Fruit fly (Drosophila melanogaster) whole organism, embryonic: Measurements from ENCODE around the gene CG5377.

ENCODE experiments used
- Ada2b ChIP-seq: fragments of 200-800 bp; sonication (Bioruptor generic); IDR thresholded peaks from 2 replicates; pipeline ENCODE4 v1.3.6; 2022; ENCODE audit warnings: missing biosample characterization, missing genetic modification characterization
- B-H2 ChIP-seq: fragments of 200-800 bp; sonication (Bioruptor generic); optimal IDR thresholded peaks from 2 replicates; lab custom pipeline; 2018; ENCODE audit warnings: missing biosample characterization, mild to moderate bottlenecking, missing genetic modification characterization
- Bteb2 ChIP-seq: fragments of 200-800 bp; sonication (Bioruptor generic); optimal IDR thresholded peaks from 2 replicates; lab custom pipeline; 2016; ENCODE audit warnings: missing biosample characterization, missing genetic modification characterization
- CG11695 ChIP-seq: fragments of 200-800 bp; sonication (Bioruptor generic); IDR thresholded peaks from 3 replicates; pipeline ENCODE4 v1.3.6; 2022; ENCODE audit warnings: missing biosample characterization, missing genetic modification characterization
- CG12104 ChIP-seq: fragments of 200-800 bp; sonication (Bioruptor generic); optimal IDR thresholded peaks from 3 replicates; lab custom pipeline; 2016; ENCODE audit warnings: missing biosample characterization, missing genetic modification characterization
- CG12219 ChIP-seq: fragments of 200-800 bp; sonication (Bioruptor generic); optimal IDR thresholded peaks from 3 replicates; lab custom pipeline; 2018; ENCODE audit warnings: missing biosample characterization, mild to moderate bottlenecking, missing genetic modification characterization
- CG14710 ChIP-seq: fragments of 200-800 bp; sonication (Bioruptor generic); optimal IDR thresholded peaks from 3 replicates; lab custom pipeline; 2019; ENCODE audit warnings: missing biosample characterization, mild to moderate bottlenecking, missing genetic modification characterization, moderate library complexity
- CG16779 ChIP-seq: fragments of 200-800 bp; sonication (Bioruptor generic); IDR thresholded peaks from 2 replicates; pipeline ENCODE4 v1.3.6; 2022; ENCODE audit warnings: missing biosample characterization, missing genetic modification characterization
- CG17328 ChIP-seq: fragments of 200-800 bp; sonication (Bioruptor generic); IDR thresholded peaks from 2 replicates; pipeline ENCODE4 v1.3.6; 2022; ENCODE audit warnings: missing biosample characterization, missing genetic modification characterization
- CG18262 ChIP-seq: fragments of 200-800 bp; optimal IDR thresholded peaks from 3 replicates; lab custom pipeline; 2019; ENCODE audit warnings: missing biosample characterization, mild to moderate bottlenecking, missing genetic modification characterization, moderate library complexity
- CG18764 ChIP-seq: fragments of 200-800 bp; sonication (Bioruptor generic); optimal IDR thresholded peaks from 3 replicates; lab custom pipeline; 2016; ENCODE audit warnings: missing biosample characterization, missing genetic modification characterization
- CG2129 ChIP-seq: fragments of 200-800 bp; sonication (Bioruptor generic); IDR thresholded peaks from 2 replicates; pipeline ENCODE4 v1.3.6; 2022; ENCODE audit warnings: missing biosample characterization, missing genetic modification characterization; ENCODE audit not compliant: partially characterized antibody
- CG2712 ChIP-seq: fragments of 200-800 bp; optimal IDR thresholded peaks from 3 replicates; lab custom pipeline; 2019; ENCODE audit warnings: missing biosample characterization, mild to moderate bottlenecking, missing genetic modification characterization, moderate library complexity
- CG2889 ChIP-seq: fragments of 200-800 bp; sonication (Bioruptor generic); IDR thresholded peaks from 3 replicates; pipeline ENCODE4 v1.3.6; 2022; ENCODE audit warnings: missing biosample characterization, missing genetic modification characterization
- CG4730 ChIP-seq: fragments of 200-800 bp; sonication (Bioruptor generic); IDR thresholded peaks from 2 replicates; pipeline ENCODE4 v1.3.6; 2022; ENCODE audit warnings: missing biosample characterization, missing genetic modification characterization
- CG6272 ChIP-seq: fragments of 200-800 bp; sonication (Bioruptor generic); IDR thresholded peaks from 2 replicates; pipeline ENCODE4 v1.3.6; 2022; ENCODE audit warnings: missing biosample characterization, missing genetic modification characterization
- CG6854 ChIP-seq: fragments of 200-800 bp; sonication (Bioruptor generic); optimal IDR thresholded peaks from 3 replicates; lab custom pipeline; 2017; ENCODE audit warnings: missing biosample characterization, mild to moderate bottlenecking, missing genetic modification characterization
- CG8765 ChIP-seq: fragments of 200-800 bp; sonication (Bioruptor generic); IDR thresholded peaks from 2 replicates; pipeline ENCODE4 v1.3.6; 2022; ENCODE audit warnings: missing biosample characterization, missing genetic modification characterization
- CG9437 ChIP-seq: fragments of 200-800 bp; sonication (Bioruptor generic); optimal IDR thresholded peaks from 2 replicates; lab custom pipeline; 2018; ENCODE audit warnings: missing biosample characterization, mild to moderate bottlenecking, missing genetic modification characterization
- CkIIα-i1 ChIP-seq: fragments of 200-800 bp; sonication (Bioruptor generic); IDR thresholded peaks from 2 replicates; pipeline ENCODE4 v1.3.6; 2022; ENCODE audit warnings: missing biosample characterization, missing genetic modification characterization
- Dp ChIP-seq: fragments of 200-800 bp; sonication (Bioruptor generic); optimal IDR thresholded peaks from 2 replicates; lab custom pipeline; 2018; ENCODE audit warnings: missing biosample characterization, mild to moderate bottlenecking, missing genetic modification characterization, moderate library complexity
- E2f1 ChIP-seq: fragments of 200-800 bp; sonication (Bioruptor generic); IDR thresholded peaks from 2 replicates; pipeline ENCODE4 v1.3.6; 2022; ENCODE audit warnings: missing biosample characterization, missing genetic modification characterization
- ERR ChIP-seq: fragments of 200-800 bp; sonication (Bioruptor generic); optimal IDR thresholded peaks from 2 replicates; lab custom pipeline; 2016; ENCODE audit warnings: missing biosample characterization, missing genetic modification characterization
- Fer2 ChIP-seq: fragments of 200-800 bp; sonication (Bioruptor generic); optimal IDR thresholded peaks from 2 replicates; lab custom pipeline; 2018; ENCODE audit warnings: missing biosample characterization, mild to moderate bottlenecking, missing genetic modification characterization, moderate library complexity
- Gsc ChIP-seq: fragments of 200-800 bp; sonication (Bioruptor generic); IDR thresholded peaks from 2 replicates; pipeline ENCODE4 v1.3.6; 2022; ENCODE audit warnings: missing biosample characterization, missing genetic modification characterization
- H2.0 ChIP-seq: fragments of 200-800 bp; sonication (Bioruptor generic); IDR thresholded peaks from 2 replicates; pipeline ENCODE4 v1.3.6; 2022; ENCODE audit warnings: missing biosample characterization, missing genetic modification characterization
- HLH54F ChIP-seq: fragments of 200-800 bp; sonication (Bioruptor generic); optimal IDR thresholded peaks from 3 replicates; lab custom pipeline; 2016; ENCODE audit warnings: missing biosample characterization, missing genetic modification characterization
- Hey ChIP-seq: fragments of 200-800 bp; sonication (Bioruptor generic); optimal IDR thresholded peaks from 3 replicates; lab custom pipeline; 2018; ENCODE audit warnings: missing biosample characterization, mild to moderate bottlenecking, missing genetic modification characterization
- Jarid2 ChIP-seq: fragments of 200-800 bp; sonication (Bioruptor generic); optimal IDR thresholded peaks from 3 replicates; lab custom pipeline; 2017; ENCODE audit warnings: mild to moderate bottlenecking, missing biosample characterization, missing genetic modification reagents, missing genetic modification characterization
- Neu2 ChIP-seq: fragments of 200-800 bp; sonication (Bioruptor generic); optimal IDR thresholded peaks from 3 replicates; lab custom pipeline; 2016; ENCODE audit warnings: missing biosample characterization, missing genetic modification characterization, borderline replicate concordance
- Nf-YC ChIP-seq: fragments of 200-800 bp; optimal IDR thresholded peaks from 3 replicates; lab custom pipeline; 2019; ENCODE audit warnings: missing biosample characterization, mild to moderate bottlenecking, missing genetic modification characterization, moderate library complexity
- Rx ChIP-seq: fragments of 200-800 bp; sonication (Bioruptor generic); IDR thresholded peaks from 2 replicates; pipeline ENCODE4 v1.3.6; 2022; ENCODE audit warnings: missing biosample characterization, missing genetic modification characterization
- Sox100B ChIP-seq: fragments of 200-800 bp; sonication (Bioruptor generic); optimal IDR thresholded peaks from 3 replicates; lab custom pipeline; 2018; ENCODE audit warnings: missing biosample characterization, mild to moderate bottlenecking, missing genetic modification characterization
- YL-1 ChIP-seq: fragments of 200-800 bp; sonication (Bioruptor generic); optimal IDR thresholded peaks from 3 replicates; lab custom pipeline; 2017; ENCODE audit warnings: missing biosample characterization, mild to moderate bottlenecking, missing genetic modification characterization
- bbx ChIP-seq: fragments of 200-800 bp; sonication (Bioruptor generic); IDR thresholded peaks from 2 replicates; pipeline ENCODE4 v1.3.6; 2022; ENCODE audit warnings: missing biosample characterization, missing genetic modification characterization; ENCODE audit not compliant: partially characterized antibody
- bigmax ChIP-seq: fragments of 200-800 bp; sonication (Bioruptor generic); optimal IDR thresholded peaks from 2 replicates; lab custom pipeline; 2018; ENCODE audit warnings: missing biosample characterization, mild to moderate bottlenecking, missing genetic modification characterization
- br ChIP-seq: fragments of >200 bp; optimal IDR thresholded peaks from 2 replicates; lab custom pipeline; 2017
- btn ChIP-seq: fragments of 200-800 bp; sonication (Bioruptor generic); optimal IDR thresholded peaks from 2 replicates; lab custom pipeline; 2016; ENCODE audit warnings: missing biosample characterization, missing genetic modification characterization
- cad ChIP-seq: fragments of >200 bp; optimal IDR thresholded peaks from 2 replicates; lab custom pipeline; 2017; ENCODE audit warnings: missing biosample characterization, missing genetic modification characterization
- caup ChIP-seq: fragments of 200-800 bp; sonication (Bioruptor generic); optimal IDR thresholded peaks from 3 replicates; lab custom pipeline; 2017; ENCODE audit warnings: missing biosample characterization, mild to moderate bottlenecking, missing genetic modification characterization, moderate library complexity; ENCODE audit not compliant: severe bottlenecking
- cg ChIP-seq: fragments of 200-800 bp; sonication (Bioruptor generic); optimal IDR thresholded peaks from 3 replicates; lab custom pipeline; 2019; ENCODE audit warnings: missing biosample characterization, mild to moderate bottlenecking, missing genetic modification characterization, moderate library complexity
- chinmo ChIP-seq: fragments of 200-800 bp; sonication (Bioruptor generic); IDR thresholded peaks from 4 replicates; pipeline ENCODE4 v1.3.6; 2022; ENCODE audit warnings: missing biosample characterization, missing genetic modification characterization; ENCODE audit not compliant: partially characterized antibody
- crol ChIP-seq: fragments of 200-800 bp; sonication (Bioruptor generic); IDR thresholded peaks from 2 replicates; pipeline ENCODE4 v1.3.6; 2022; ENCODE audit warnings: missing biosample characterization, missing genetic modification characterization
- da ChIP-seq: fragments of 200-800 bp; sonication (Bioruptor generic); optimal IDR thresholded peaks from 2 replicates; lab custom pipeline; 2016; ENCODE audit warnings: missing biosample characterization, missing genetic modification characterization
- fru ChIP-seq: fragments of >200 bp; optimal IDR thresholded peaks from 2 replicates; lab custom pipeline; 2017
- hb ChIP-seq: fragments of 200-800 bp; sonication (Bioruptor generic); IDR thresholded peaks from 3 replicates; pipeline ENCODE4 v1.3.6; 2022; ENCODE audit warnings: missing biosample characterization, missing genetic modification characterization; ENCODE audit not compliant: partially characterized antibody
- onecut ChIP-seq: fragments of 200-800 bp; sonication (Bioruptor generic); IDR thresholded peaks from 2 replicates; pipeline ENCODE4 v1.3.6; 2022; ENCODE audit warnings: missing biosample characterization, missing genetic modification characterization
- pros ChIP-seq: fragments of 200-800 bp; sonication (Bioruptor generic); optimal IDR thresholded peaks from 3 replicates; lab custom pipeline; 2019; ENCODE audit warnings: missing biosample characterization, mild to moderate bottlenecking, missing genetic modification characterization, moderate library complexity
- pzg ChIP-seq: fragments of 200-800 bp; sonication (Bioruptor generic); optimal IDR thresholded peaks from 3 replicates; lab custom pipeline; 2018; ENCODE audit warnings: missing biosample characterization, mild to moderate bottlenecking, missing genetic modification characterization, moderate library complexity
- so ChIP-seq: fragments of 200-800 bp; sonication (Bioruptor generic); IDR thresholded peaks from 3 replicates; pipeline ENCODE4 v1.3.6; 2022; ENCODE audit warnings: missing biosample characterization, missing genetic modification characterization
- zfh2 ChIP-seq: fragments of 200-800 bp; sonication (Bioruptor generic); optimal IDR thresholded peaks from 2 replicates; lab custom pipeline; 2016; ENCODE audit warnings: missing biosample characterization, missing genetic modification characterization

CG5377 gene

DNA sequence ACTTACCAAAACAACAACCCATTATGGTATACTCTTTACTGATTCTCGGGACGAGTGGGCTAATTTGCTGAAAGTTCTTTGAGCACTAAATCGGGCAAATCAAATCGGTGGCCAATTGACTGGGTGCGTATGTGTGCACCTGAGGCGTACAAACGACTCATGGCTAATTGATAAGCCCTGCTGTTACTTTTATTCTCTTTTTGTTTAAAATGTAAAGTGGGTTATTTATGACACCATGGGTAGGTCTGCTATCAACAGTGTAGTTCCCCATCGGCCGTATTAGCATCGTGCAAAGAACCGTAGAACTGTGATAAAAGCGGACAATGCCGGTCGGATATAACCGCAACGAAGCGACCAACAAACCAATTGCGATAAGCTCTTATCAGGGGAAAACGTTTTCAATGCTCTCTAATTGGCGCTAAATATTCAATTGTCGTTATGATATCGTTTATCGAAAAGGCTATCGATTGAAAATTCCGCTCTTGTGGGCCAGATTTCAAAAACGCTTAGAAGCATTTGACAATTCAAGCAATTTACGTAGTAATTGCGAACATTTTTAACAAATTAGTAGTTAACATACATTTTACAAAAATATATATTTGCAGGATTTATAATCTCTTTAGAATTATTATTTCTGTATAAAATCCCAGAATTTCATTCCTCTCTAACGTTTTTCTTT, 20.6 kb downstream of the CG5377 start, which contains the start of gene CG34288 (continued):
- TF ChIP-seq CG17328 (GFP tag; lab: Robert Waterston, UW) = peak; percentile 42; the same call in 1 of the 2 replicates
- TF ChIP-seq CG6272 (GFP tag; lab: Robert Waterston, UW) = no peak
- TF ChIP-seq br (lab: Kevin White, UChicago) = no peak
- 0 out of 2 replicates have a peak, but pooled peaks have one; percentile 4 for TF ChIP-seq Ada2b (GFP tag; lab: Robert Waterston, UW)
- no peak for TF ChIP-seq Neu2 (GFP tag; lab: Kevin White, UChicago)
- no peak for TF ChIP-seq CG8765 (GFP tag; lab: Robert Waterston, UW)
- peak; percentile 45 for TF ChIP-seq bbx
- no peak for TF ChIP-seq Jarid2 (GFP tag; lab: Kevin White, UChicago)
- no peak for TF ChIP-seq cad (GFP tag; lab: Kevin White, UChicago)
- TF ChIP-seq CG12219 (GFP tag; lab: Kevin White, UChicago) = no peak
- no peak for TF ChIP-seq CG11695 (GFP tag; lab: Robert Waterston, UW)
- no peak for TF ChIP-seq cg (GFP tag; lab: Kevin White, UChicago)
- TF ChIP-seq CG9437 (GFP tag; lab: Kevin White, UChicago) = no peak
- peak; percentile 66 for TF ChIP-seq E2f1 (GFP tag; lab: Robert Waterston, UW)
- no peak for TF ChIP-seq bigmax (GFP tag; lab: Kevin White, UChicago)
- TF ChIP-seq CG2712 = no peak
- TF ChIP-seq fru = no peak
- TF ChIP-seq HLH54F (GFP tag; lab: Kevin White, UChicago) = no peak
- no peak for TF ChIP-seq CG12104
- TF ChIP-seq pros (GFP tag; lab: Kevin White, UChicago) = no peak
- TF ChIP-seq Sox100B (GFP tag; lab: Kevin White, UChicago) = no peak
- TF ChIP-seq Rx (GFP tag; lab: Robert Waterston, UW) = no peak
- no peak for TF ChIP-seq btn (GFP tag; lab: Kevin White, UChicago)
- no peak for TF ChIP-seq Bteb2
- no peak for TF ChIP-seq CG18764 (GFP tag; lab: Kevin White, UChicago)
- no peak for TF ChIP-seq zfh2 (GFP tag; lab: Kevin White, UChicago)
- peak; percentile 40 for TF ChIP-seq CG18262
- no peak for TF ChIP-seq pzg (GFP tag; lab: Kevin White, UChicago)
- no peak for TF ChIP-seq da (GFP tag; lab: Kevin White, UChicago)
- no peak for TF ChIP-seq crol (GFP tag; lab: Robert Waterston, UW)
- peak; percentile 80 for TF ChIP-seq CG16779 (GFP tag; lab: Robert Waterston, UW)
- peak; percentile 37; the same call in 1 of the 2 replicates for TF ChIP-seq H2.0 (GFP tag; lab: Robert Waterston, UW)
- TF ChIP-seq CG14710 = no peak
- no peak for TF ChIP-seq ERR (GFP tag; lab: Kevin White, UChicago)
- TF ChIP-seq CG4730 (GFP tag; lab: Robert Waterston, UW) = 0 out of 2 replicates have a peak, but pooled peaks have one; percentile 22
- no peak for TF ChIP-seq B-H2
- TF ChIP-seq Hey (tag; lab: Kevin White, UChicago) = peak; percentile 11
- TF ChIP-seq CG2889 (GFP tag; lab: Robert Waterston, UW) = no peak
- no peak for TF ChIP-seq CG6854 (GFP tag; lab: Kevin White, UChicago)
- TF ChIP-seq onecut (GFP tag; lab: Robert Waterston, UW) = peak; percentile 32
- TF ChIP-seq chinmo = no peak
- no peak for TF ChIP-seq hb (GFP tag; lab: Robert Waterston, UW)
- no peak for TF ChIP-seq Fer2 (tag; lab: Kevin White, UChicago)
- TF ChIP-seq caup (GFP tag; lab: Kevin White, UChicago) = peak; percentile 34
- TF ChIP-seq YL-1 = no peak
- TF ChIP-seq CG2129 = no peak
- TF ChIP-seq so (GFP tag; lab: Robert Waterston, UW) = 0 out of 3 replicates have a peak, but pooled peaks have one; percentile 7
- peak; percentile 39; the same call in 1 of the 2 replicates for TF ChIP-seq CkIIα-i1 (GFP tag; lab: Robert Waterston, UW)
- TF ChIP-seq Gsc (GFP tag; lab: Robert Waterston, UW) = no peak
- TF ChIP-seq Nf-YC (tag; lab: Kevin White, UChicago) = no peak
- peak; percentile 76 for TF ChIP-seq Dp (GFP tag; lab: Kevin White, UChicago)
